Comparison of ENCODE assay signal across 1 fruit fly cellular context in the genomic region with DNA sequence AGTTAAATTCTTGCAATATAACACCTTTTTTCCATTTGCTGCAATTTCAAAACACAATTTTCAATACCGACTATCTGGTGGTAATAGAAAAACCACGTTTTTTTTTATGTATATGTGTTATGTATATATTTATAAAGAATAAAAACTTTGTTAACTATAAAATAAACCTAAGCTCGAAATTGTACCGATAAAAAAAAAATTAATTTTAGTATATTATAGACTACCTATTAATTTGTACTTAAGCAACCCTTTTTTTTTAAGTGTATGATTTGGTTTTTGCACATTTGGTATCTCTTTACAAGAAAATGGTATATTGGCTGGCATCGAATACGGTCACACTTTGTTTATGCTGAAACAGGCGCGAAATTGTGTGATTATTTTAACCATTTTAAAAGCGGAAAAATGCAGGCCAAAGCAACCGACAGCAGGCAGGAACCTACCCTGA.
A peak's percentile ranks its signal among the peaks of the same experiment; 100 is the strongest.
TF ChIP-seq lines count a peak whose summit lies in the region.

A gene (plus strand): TSS at position 334 of the 445 bp plus-strand sequence.

TF ChIP-seq in whole organism, embryonic, 481 proteins besides CTCF, POLR2A, EP300 and RAD21 (continued from another document and continues in another):
- TF ChIP-seq chn (GFP tag; optimal IDR thresholded peaks at IDR 0.05; lab: Kevin White, UChicago) (no peak), Vsx1 (GFP tag; optimal IDR thresholded peaks at IDR 0.05; lab: Kevin White, UChicago) (peak; percentile 42), fd3F (GFP tag; optimal IDR thresholded peaks at IDR 0.05; lab: Kevin White, UChicago) (peak; percentile 76), CG9609 (GFP tag; optimal IDR thresholded peaks at IDR 0.05; lab: Kevin White, UChicago) (no peak), inv (GFP tag; IDR thresholded peaks at IDR 0.05; lab: Robert Waterston, UW; ENCODE audit: partially characterized antibody) (no peak), CG30431 (GFP tag; optimal IDR thresholded peaks at IDR 0.05; lab: Kevin White, UChicago) (no peak), z (GFP tag; IDR thresholded peaks at IDR 0.05; lab: Robert Waterston, UW) (no peak), Ada2b (GFP tag; IDR thresholded peaks at IDR 0.05; lab: Robert Waterston, UW) (peak; percentile 78), CG10366 (GFP tag; IDR thresholded peaks at IDR 0.05; lab: Robert Waterston, UW) (peak; percentile 72), CG8924 (tag; optimal IDR thresholded peaks at IDR 0.05; lab: Kevin White, UChicago) (peak; percentile 86), CG31388 (GFP tag; optimal IDR thresholded peaks at IDR 0.05; lab: Kevin White, UChicago) (peak; percentile 22), Pdp1 (GFP tag; optimal IDR thresholded peaks at IDR 0.05; lab: Kevin White, UChicago) (peak in 1 of 2 experiments; percentile 55), Atf-2 (GFP tag; optimal IDR thresholded peaks at IDR 0.05; lab: Kevin White, UChicago) (no peak), onecut (GFP tag; IDR thresholded peaks at IDR 0.05; lab: Robert Waterston, UW) (peak; percentile 21; the same call in 1 of the 2 replicates), CG7357 (GFP tag; IDR thresholded peaks at IDR 0.05; lab: Robert Waterston, UW) (peak; percentile 55; the same call in 1 of the 3 replicates), CG2889 (GFP tag; IDR thresholded peaks at IDR 0.05; lab: Robert Waterston, UW) (peak; percentile 53; the same call in 1 of the 3 replicates), Tbp (GFP tag; optimal IDR thresholded peaks at IDR 0.05; lab: Kevin White, UChicago) (no peak), ERR (GFP tag; optimal IDR thresholded peaks at IDR 0.05; lab: Kevin White, UChicago) (no peak), schlank (tag; optimal IDR thresholded peaks at IDR 0.05; lab: Kevin White, UChicago) (no peak), CG18262 (tag; optimal IDR thresholded peaks at IDR 0.05; lab: Kevin White, UChicago) (peak; percentile 88), HLH3B (GFP tag; IDR thresholded peaks at IDR 0.05; lab: Robert Waterston, UW) (peak; percentile 86), HmgZ (tag; optimal IDR thresholded peaks at IDR 0.05; lab: Kevin White, UChicago) (peak; percentile 60), CG18476 (GFP tag; optimal IDR thresholded peaks at IDR 0.05; lab: Kevin White, UChicago) (peak; percentile 13), CG4404 (GFP tag; IDR thresholded peaks at IDR 0.05; lab: Robert Waterston, UW) (no peak), sisA (GFP tag; IDR thresholded peaks at IDR 0.05; lab: Robert Waterston, UW) (peak; percentile 72), CG15514 (GFP tag; optimal IDR thresholded peaks at IDR 0.05; lab: Kevin White, UChicago) (peak; percentile 64), Rx (GFP tag; IDR thresholded peaks at IDR 0.05; lab: Robert Waterston, UW) (peak; percentile 54), al (GFP tag; IDR thresholded peaks at IDR 0.05; lab: Robert Waterston, UW) (peak; percentile 65), Fer1 (GFP tag; optimal IDR thresholded peaks at IDR 0.05; lab: Kevin White, UChicago) (peak; percentile 79), CG12299 (tag; optimal IDR thresholded peaks at IDR 0.05; lab: Kevin White, UChicago) (peak; percentile 27), maf-S (GFP tag; optimal IDR thresholded peaks at IDR 0.05; lab: Kevin White, UChicago) (peak; percentile 8), Abd-B (GFP tag; optimal IDR thresholded peaks at IDR 0.05; lab: Kevin White, UChicago) (peak; percentile 73), CG11695 (GFP tag; IDR thresholded peaks at IDR 0.05; lab: Robert Waterston, UW) (peak; percentile 92), CG14014 (GFP tag; IDR thresholded peaks at IDR 0.05; lab: Robert Waterston, UW) (peak; percentile 76; the same call in 1 of the 2 replicates), ci (GFP tag; IDR thresholded peaks at IDR 0.05; lab: Robert Waterston, UW) (peak; percentile 75; the same call in 2 of the 3 replicates), Mrtf (GFP tag; IDR thresholded peaks at IDR 0.05; lab: Robert Waterston, UW) (peak; percentile 4; the same call in 1 of the 3 replicates), CG1024 (GFP tag; IDR thresholded peaks at IDR 0.05; lab: Robert Waterston, UW) (peak; percentile 81), dimm (GFP tag; IDR thresholded peaks at IDR 0.05; lab: Robert Waterston, UW) (no peak), nom (GFP tag; optimal IDR thresholded peaks at IDR 0.05; lab: Kevin White, UChicago) (peak; percentile 36), Rfx (GFP tag; IDR thresholded peaks at IDR 0.05; lab: Robert Waterston, UW) (peak; percentile 85), CG15073 (GFP tag; optimal IDR thresholded peaks at IDR 0.05; lab: Kevin White, UChicago) (no peak), lab (GFP tag; optimal IDR thresholded peaks at IDR 0.05; lab: Kevin White, UChicago) (peak; percentile 80), unpg (GFP tag; optimal IDR thresholded peaks at IDR 0.05; lab: Kevin White, UChicago) (peak; percentile 86), ewg (GFP tag; optimal IDR thresholded peaks at IDR 0.05; lab: Kevin White, UChicago) (peak; percentile 34), cato (GFP tag; optimal IDR thresholded peaks at IDR 0.05; lab: Kevin White, UChicago; ENCODE audit: borderline replicate concordance) (peak; percentile 20), CrebB (tag; optimal IDR thresholded peaks at IDR 0.05; lab: Kevin White, UChicago) (peak; percentile 62), HLHmδ (GFP tag; optimal IDR thresholded peaks at IDR 0.05; lab: Kevin White, UChicago) (no peak), br (optimal IDR thresholded peaks at IDR 0.05; lab: Kevin White, UChicago) (no peak), dmrt99B (tag; optimal IDR thresholded peaks at IDR 0.05; lab: Kevin White, UChicago) (peak; percentile 86), CG33213 (GFP tag; optimal IDR thresholded peaks at IDR 0.05; lab: Kevin White, UChicago) (peak; percentile 57), CG30020 (tag; optimal IDR thresholded peaks at IDR 0.05; lab: Kevin White, UChicago) (peak; percentile 62), CG6683 (GFP tag; optimal IDR thresholded peaks at IDR 0.05; lab: Kevin White, UChicago) (peak; percentile 63), ttk (GFP tag; IDR thresholded peaks at IDR 0.05; lab: Robert Waterston, UW) (peak; percentile 82), p53 (GFP tag; optimal IDR thresholded peaks at IDR 0.05; lab: Kevin White, UChicago) (no peak), Asciz (GFP tag; optimal IDR thresholded peaks at IDR 0.05; lab: Kevin White, UChicago) (peak; percentile 72), NC2β (GFP tag; optimal IDR thresholded peaks at IDR 0.05; lab: Kevin White, UChicago) (no peak), croc (GFP tag; conservative IDR thresholded peaks at IDR 0.05; lab: Robert Waterston, UW) (peak; percentile 45), kay (GFP tag; optimal IDR thresholded peaks at IDR 0.05; lab: Kevin White, UChicago) (peak; percentile 51), CG9727 (GFP tag; optimal IDR thresholded peaks at IDR 0.05; lab: Kevin White, UChicago) (peak; percentile 79), twi (tag; optimal IDR thresholded peaks at IDR 0.05; lab: Kevin White, UChicago) (peak; percentile 46), MTF-1 (GFP tag; optimal IDR thresholded peaks at IDR 0.05; lab: Kevin White, UChicago; ENCODE audit: borderline replicate concordance) (peak; percentile 23), cwo (GFP tag; optimal IDR thresholded peaks at IDR 0.05; lab: Kevin White, UChicago) (peak; percentile 53), stwl (tag; optimal IDR thresholded peaks at IDR 0.05; lab: Kevin White, UChicago) (peak; percentile 64), crc (GFP tag; optimal IDR thresholded peaks at IDR 0.05; lab: Kevin White, UChicago) (no peak), Oaz (GFP tag; IDR thresholded peaks at IDR 0.05; lab: Robert Waterston, UW) (peak; percentile 66), sqz (GFP tag; optimal IDR thresholded peaks at IDR 0.05; lab: Kevin White, UChicago) (peak; percentile 48), CG8388 (GFP tag; optimal IDR thresholded peaks at IDR 0.05; lab: Kevin White, UChicago) (peak; percentile 87), CG13775 (GFP tag; optimal IDR thresholded peaks at IDR 0.05; lab: Kevin White, UChicago) (peak; percentile 60), Six4 (GFP tag; optimal IDR thresholded peaks at IDR 0.05; lab: Kevin White, UChicago) (peak; percentile 74), bigmax (GFP tag; optimal IDR thresholded peaks at IDR 0.05; lab: Kevin White, UChicago) (no peak), Sox100B (GFP tag; optimal IDR thresholded peaks at IDR 0.05; lab: Kevin White, UChicago) (peak; percentile 82), CG3995 (GFP tag; optimal IDR thresholded peaks at IDR 0.05; lab: Kevin White, UChicago) (no peak), Lpt (GFP tag; optimal IDR thresholded peaks at IDR 0.05; lab: Kevin White, UChicago) (no peak), abd-A (tag; optimal IDR thresholded peaks at IDR 0.05; lab: Kevin White, UChicago) (peak; percentile 2), CG17568 (GFP tag; optimal IDR thresholded peaks at IDR 0.05; lab: Kevin White, UChicago) (peak; percentile 11), pfk (GFP tag; optimal IDR thresholded peaks at IDR 0.05; lab: Kevin White, UChicago) (no peak), MESR4 (GFP tag; optimal IDR thresholded peaks at IDR 0.05; lab: Kevin White, UChicago) (peak; percentile 36), btn (GFP tag; optimal IDR thresholded peaks at IDR 0.05; lab: Kevin White, UChicago) (no peak), YL-1 (GFP tag; optimal IDR thresholded peaks at IDR 0.05; lab: Kevin White, UChicago) (peak; percentile 31), CG18011 (GFP tag; optimal IDR thresholded peaks at IDR 0.05; lab: Kevin White, UChicago) (peak; percentile 28), zfh1 (GFP tag; IDR thresholded peaks at IDR 0.05; lab: Robert Waterston, UW) (peak; percentile 71; the same call in 2 of the 3 replicates), ssp (GFP tag; IDR thresholded peaks at IDR 0.05; lab: Robert Waterston, UW) (peak; percentile 42; the same call in 1 of the 2 replicates), slou (GFP tag; optimal IDR thresholded peaks at IDR 0.05; lab: Kevin White, UChicago) (peak; percentile 69), CG11093 (GFP tag; IDR thresholded peaks at IDR 0.05; lab: Robert Waterston, UW) (no peak), CG3726 (GFP tag; IDR thresholded peaks at IDR 0.05; lab: Robert Waterston, UW) (peak; percentile 80; the same call in 2 of the 3 replicates), CG2678 (tag; optimal IDR thresholded peaks at IDR 0.05; lab: Kevin White, UChicago) (peak; percentile 89), otp (GFP tag; IDR thresholded peaks at IDR 0.05; lab: Robert Waterston, UW) (peak; percentile 33; the same call in 1 of the 3 replicates), CG34422 (GFP tag; IDR thresholded peaks at IDR 0.05; lab: Robert Waterston, UW) (peak; percentile 71), H2.0 (GFP tag; IDR thresholded peaks at IDR 0.05; lab: Robert Waterston, UW) (peak; percentile 75), CG11085 (GFP tag; IDR thresholded peaks at IDR 0.05; lab: Robert Waterston, UW) (peak; percentile 72), Mes4 (GFP tag; optimal IDR thresholded peaks at IDR 0.05; lab: Kevin White, UChicago) (no peak), CG9797 (GFP tag; optimal IDR thresholded peaks at IDR 0.05; lab: Kevin White, UChicago) (peak; percentile 67), CG15269 (tag; optimal IDR thresholded peaks at IDR 0.05; lab: Kevin White, UChicago) (peak; percentile 88), Taf1 (GFP tag; IDR thresholded peaks at IDR 0.05; lab: Robert Waterston, UW) (peak; percentile 47; the same call in 1 of the 2 replicates), CG2199 (GFP tag; IDR thresholded peaks at IDR 0.05; lab: Robert Waterston, UW) (no peak), BtbVII (GFP tag; optimal IDR thresholded peaks at IDR 0.05; lab: Kevin White, UChicago) (peak; percentile 72), az2 (GFP tag; optimal IDR thresholded peaks at IDR 0.05; lab: Kevin White, UChicago) (peak; percentile 69), cad (GFP tag; optimal IDR thresholded peaks at IDR 0.05; lab: Kevin White, UChicago) (no peak), pnt (GFP tag; optimal IDR thresholded peaks at IDR 0.05; lab: Kevin White, UChicago) (no peak), gcm (GFP tag; optimal IDR thresholded peaks at IDR 0.05; lab: Kevin White, UChicago) (peak; percentile 82), bcd (GFP tag; optimal IDR thresholded peaks at IDR 0.05; lab: Kevin White, UChicago) (peak; percentile 75), psq (GFP tag; optimal IDR thresholded peaks at IDR 0.05; lab: Kevin White, UChicago) (peak; percentile 57), CG2712 (tag; optimal IDR thresholded peaks at IDR 0.05; lab: Kevin White, UChicago) (peak; percentile 89), sob (GFP tag; IDR thresholded peaks at IDR 0.05; lab: Robert Waterston, UW) (peak; percentile 74), yki (optimal IDR thresholded peaks at IDR 0.05; lab: Kevin White, UChicago) (no peak), CG10274 (GFP tag; optimal IDR thresholded peaks at IDR 0.05; lab: Kevin White, UChicago) (no peak), trh (GFP tag; optimal IDR thresholded peaks at IDR 0.05; lab: Kevin White, UChicago) (peak; percentile 53), NFAT (GFP tag; IDR thresholded peaks at IDR 0.05; lab: Robert Waterston, UW) (peak; percentile 77), tna (GFP tag; IDR thresholded peaks at IDR 0.05; lab: Robert Waterston, UW; ENCODE audit: partially characterized antibody) (no peak), Jarid2 (GFP tag; optimal IDR thresholded peaks at IDR 0.05; lab: Kevin White, UChicago) (no peak), Trl (optimal IDR thresholded peaks at IDR 0.05; lab: Kevin White, UChicago) (no peak), Trl (GFP tag; optimal IDR thresholded peaks at IDR 0.05; lab: Kevin White, UChicago) (peak; percentile 10), NC2α (GFP tag; optimal IDR thresholded peaks at IDR 0.05; lab: Kevin White, UChicago) (no peak), CG13123 (GFP tag; optimal IDR thresholded peaks at IDR 0.05; lab: Kevin White, UChicago) (peak; percentile 41), Atf3 (GFP tag; optimal IDR thresholded peaks at IDR 0.05; lab: Kevin White, UChicago) (no peak), CG31224 (GFP tag; IDR thresholded peaks at IDR 0.05; lab: Robert Waterston, UW) (peak; percentile 71), CG3838 (GFP tag; optimal IDR thresholded peaks at IDR 0.05; lab: Kevin White, UChicago) (peak; percentile 8), ind (GFP tag; optimal IDR thresholded peaks at IDR 0.05; lab: Kevin White, UChicago) (peak; percentile 67), CG6689 (GFP tag; IDR thresholded peaks at IDR 0.05; lab: Robert Waterston, UW) (peak; percentile 83), CG3163 (GFP tag; optimal IDR thresholded peaks at IDR 0.05; lab: Kevin White, UChicago) (no peak), CG10147 (GFP tag; optimal IDR thresholded peaks at IDR 0.05; lab: Kevin White, UChicago) (peak; percentile 73), CG12659 (GFP tag; optimal IDR thresholded peaks at IDR 0.05; lab: Kevin White, UChicago) (peak; percentile 72), sens (GFP tag; lab: Kevin White, UChicago) (peak; percentile 93), odd (GFP tag; optimal IDR thresholded peaks at IDR 0.05; lab: Kevin White, UChicago) (peak; percentile 35), Awh (GFP tag; IDR thresholded peaks at IDR 0.05; lab: Robert Waterston, UW) (peak; percentile 83), tgo (GFP tag; IDR thresholded peaks at IDR 0.05; lab: Robert Waterston, UW) (peak; percentile 84), stc (GFP tag; IDR thresholded peaks at IDR 0.05; lab: Robert Waterston, UW) (peak; percentile 81)
